Fruit fly (Drosophila melanogaster): ENCODE data around the gene CG8958.

- TF ChIP-seq ttk (optimal IDR thresholded peaks at IDR 0.05) = no peak
- no peak for TF ChIP-seq Sin3A (optimal IDR thresholded peaks at IDR 0.05)
Observed at dm6 chrX:16105715-16106114, 22.7 kb downstream of the CG8958 start.
